Fruit fly (Drosophila melanogaster) Kc167 (cell line): ENCODE data around the gene CG32551.

ENCODE experiments used
- Myc ChIP-seq: fragments of >200 bp; optimal IDR thresholded peaks from 2 replicates; lab custom pipeline; 2017; ENCODE audit warnings: missing external identifiers
- insv ChIP-seq: fragments of >200 bp; optimal IDR thresholded peaks from 3 replicates; lab custom pipeline; 2018; ENCODE audit warnings: missing external identifiers
- psq ChIP-seq: fragments of >200 bp; optimal IDR thresholded peaks from 2 replicates; lab custom pipeline; 2017; ENCODE audit warnings: missing external identifiers
- ttk ChIP-seq: sonication (Bioruptor generic); optimal IDR thresholded peaks from 2 replicates; lab custom pipeline; 2017; ENCODE audit warnings: missing external identifiers

DNA sequence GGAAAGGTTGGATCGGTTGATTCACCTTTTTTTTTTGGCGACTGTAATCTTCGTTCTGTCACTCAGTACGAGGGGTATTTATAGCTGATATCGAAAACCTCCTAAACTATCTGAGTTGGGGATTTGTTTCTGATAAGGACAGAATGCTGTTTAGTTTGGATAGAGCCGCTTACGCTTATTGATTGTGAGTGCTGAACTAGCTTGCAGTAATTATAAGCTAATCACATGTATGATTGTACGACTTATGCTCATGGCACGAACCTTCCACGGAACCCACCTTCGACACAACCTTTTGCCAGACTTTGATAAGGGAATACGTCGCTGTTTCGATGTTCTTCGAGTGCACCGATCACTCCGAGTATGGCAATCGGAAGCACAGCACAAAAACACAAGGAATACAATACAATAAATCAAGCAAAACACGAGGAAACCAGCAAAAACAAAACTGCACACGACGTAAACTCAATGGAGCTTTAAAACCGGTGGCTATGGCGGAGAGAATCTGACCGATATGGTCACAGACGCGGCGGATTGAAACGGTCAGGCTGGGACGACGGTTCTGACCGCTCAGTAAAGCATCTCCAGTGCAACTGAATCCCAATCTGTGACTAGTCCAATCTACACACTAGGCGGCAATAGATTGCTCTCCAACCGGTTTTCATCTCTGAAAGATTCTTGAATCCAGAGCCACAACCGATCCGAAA, 47.8 kb downstream of the CG32551 start, which contains the start of gene psh:
- TF ChIP-seq Myc (lab: Kevin White, UChicago) (no peak), ttk (lab: Kevin White, UChicago) (no peak), psq (lab: Kevin White, UChicago) (no peak), insv (no peak)
